Fruit fly (Drosophila melanogaster): Measurements from ENCODE around the gene Cbp80.

Cbp80 gene

DNA sequence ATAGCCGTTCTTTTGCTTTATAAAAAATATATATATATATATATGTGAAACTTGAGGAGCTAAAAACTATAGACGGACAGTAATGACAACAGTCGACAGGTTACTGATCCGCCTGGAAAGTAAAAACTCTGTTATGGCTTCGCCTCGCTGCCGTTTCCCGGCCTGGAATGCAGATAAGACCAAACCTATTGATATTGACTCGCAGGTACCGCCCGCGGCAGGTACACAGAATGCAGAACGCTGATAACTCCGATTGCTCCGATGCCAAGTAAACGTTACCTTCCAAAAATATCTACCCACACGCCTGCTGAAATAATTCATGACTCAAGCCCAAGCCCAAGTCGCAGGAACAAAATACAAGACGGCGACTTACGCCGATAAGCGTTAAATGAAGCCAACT, 27.6 kb downstream of the Cbp80 start:
- TF ChIP-seq HLHmδ (GFP tag; optimal IDR thresholded peaks at IDR 0.05) (peak; percentile 26), CG13894 (tag; optimal IDR thresholded peaks at IDR 0.05) (no peak), CG8388 (GFP tag; optimal IDR thresholded peaks at IDR 0.05) (no peak), Myb (GFP tag; optimal IDR thresholded peaks at IDR 0.05) (no peak), Med (GFP tag) (peak; percentile 16), sima (GFP tag; optimal IDR thresholded peaks at IDR 0.05) (no peak), CG3838 (GFP tag; optimal IDR thresholded peaks at IDR 0.05) (no peak), CG3163 (GFP tag; optimal IDR thresholded peaks at IDR 0.05) (no peak), CG15696 (tag; optimal IDR thresholded peaks at IDR 0.05) (peak; percentile 40), pros (GFP tag; optimal IDR thresholded peaks at IDR 0.05) (peak; percentile 19), CoRest (tag; optimal IDR thresholded peaks at IDR 0.05) (no peak), CG33557 (GFP tag; optimal IDR thresholded peaks at IDR 0.05) (peak; percentile 44), CG15479 (GFP tag; optimal IDR thresholded peaks at IDR 0.05) (peak; percentile 26), D19B (GFP tag; optimal IDR thresholded peaks at IDR 0.05) (no peak), CG15011 (GFP tag; optimal IDR thresholded peaks at IDR 0.05) (no peak), CG8290 (GFP tag; optimal IDR thresholded peaks at IDR 0.05) (no peak), CG8290 (tag; optimal IDR thresholded peaks at IDR 0.05) (peak in 1 of 2 experiments; percentile 3), CG3407 (GFP tag; optimal IDR thresholded peaks at IDR 0.05) (no peak), ash1 (GFP tag; optimal IDR thresholded peaks at IDR 0.05) (no peak), Antp (GFP tag; optimal IDR thresholded peaks at IDR 0.05) (no peak), sd (tag; optimal IDR thresholded peaks at IDR 0.05) (peak; percentile 43), Dek (tag; optimal IDR thresholded peaks at IDR 0.05) (no peak), nom (GFP tag; optimal IDR thresholded peaks at IDR 0.05) (peak; percentile 25), abd-A (tag; optimal IDR thresholded peaks at IDR 0.05) (no peak), PHDP (tag; optimal IDR thresholded peaks at IDR 0.05) (no peak), Doc2 (GFP tag; IDR thresholded peaks at IDR 0.05) (no peak), Xrp1 (GFP tag; IDR thresholded peaks at IDR 0.05) (0 out of 2 replicates have a peak, but pooled peaks have one; percentile 30), CG10565 (GFP tag; optimal IDR thresholded peaks at IDR 0.05) (no peak), CG13123 (GFP tag; optimal IDR thresholded peaks at IDR 0.05) (no peak), sna (GFP tag; IDR thresholded peaks at IDR 0.05; ENCODE audit: partially characterized antibody) (no peak), jing (GFP tag; optimal IDR thresholded peaks at IDR 0.05) (no peak), Sry-δ (GFP tag; optimal IDR thresholded peaks at IDR 0.05) (no peak), E2f1 (GFP tag; IDR thresholded peaks at IDR 0.05) (no peak), grn (GFP tag; optimal IDR thresholded peaks at IDR 0.05) (no peak), ci (GFP tag; IDR thresholded peaks at IDR 0.05) (0 out of 3 replicates have a peak, but pooled peaks have one; percentile 10)

dm6 chrX:4678146-4678912, 28.5 kb downstream of the Cbp80 start:
- TF ChIP-seq CG6683 (GFP tag; optimal IDR thresholded peaks at IDR 0.05) (no peak), CG4617 (GFP tag; optimal IDR thresholded peaks at IDR 0.05; ENCODE audit: borderline replicate concordance) (no peak), twi (tag; optimal IDR thresholded peaks at IDR 0.05) (peak; percentile 77), chm (GFP tag; IDR thresholded peaks at IDR 0.05) (0 out of 2 replicates have a peak, but pooled peaks have one; percentile 7), sens (GFP tag) (peak; percentile 48), CG7928 (GFP tag; optimal IDR thresholded peaks at IDR 0.05) (no peak), pros (GFP tag; optimal IDR thresholded peaks at IDR 0.05) (peak; percentile 95), Med (GFP tag) (peak; percentile 32), onecut (GFP tag; IDR thresholded peaks at IDR 0.05) (peak; percentile 85), CG2678 (tag; optimal IDR thresholded peaks at IDR 0.05) (no peak), Trl (optimal IDR thresholded peaks at IDR 0.05) (peak in 1 of 2 experiments; percentile 66), Trl (GFP tag; optimal IDR thresholded peaks at IDR 0.05) (no peak), shn (GFP tag; optimal IDR thresholded peaks at IDR 0.05) (no peak), D (optimal IDR thresholded peaks at IDR 0.05) (peak; percentile 58), D (GFP tag; optimal IDR thresholded peaks at IDR 0.05) (no peak), odd (GFP tag; optimal IDR thresholded peaks at IDR 0.05) (no peak), chinmo (GFP tag; IDR thresholded peaks at IDR 0.05; ENCODE audit: partially characterized antibody) (0 out of 4 replicates have a peak, but pooled peaks have one; percentile 26), sd (tag; optimal IDR thresholded peaks at IDR 0.05) (peak; percentile 49), CG1832 (GFP tag; optimal IDR thresholded peaks at IDR 0.05) (peak; percentile 64)
